Fruit fly (Drosophila melanogaster) S2 (cell line): ENCODE results near the gene CG2887.

Source experiments
- CG8478 ChIP-seq: fragments of >200 bp; optimal IDR thresholded peaks from 2 replicates; lab custom pipeline; 2018
- CTCF ChIP-seq, 2 experiments: fragments of >200 bp; optimal IDR thresholded peaks; 2 replicates each; lab custom pipeline; 2018

dm6 chrX:10459576-10459975 is 18.7 kb downstream of the CG2887 start, which contains the start of gene Or9a:
- TF ChIP-seq CG8478 (lab: Kevin White, UChicago) (no peak), CTCF (optimal IDR thresholded peaks at IDR 0.05; lab: Kevin White, UChicago) (no peak)
